Fruit fly (Drosophila melanogaster): ENCODE data around the gene CG31268.

The CG31268 gene

dm6 chr3R:17059100-17059810, 27.7 kb downstream of the CG31268 start (continued):
- TF ChIP-seq Sox15 (GFP tag; optimal IDR thresholded peaks at IDR 0.05) = peak; percentile 92
- TF ChIP-seq dsx (GFP tag; optimal IDR thresholded peaks at IDR 0.05; ENCODE audit: poor library complexity, severe bottlenecking) = peak; percentile 69
- TF ChIP-seq eg (GFP tag; IDR thresholded peaks at IDR 0.05) = peak; percentile 45
- peak; percentile 61 for TF ChIP-seq CG6163 (GFP tag; IDR thresholded peaks at IDR 0.05)
- peak; percentile 76 for TF ChIP-seq cyc (GFP tag; optimal IDR thresholded peaks at IDR 0.05)
- TF ChIP-seq topi (GFP tag; optimal IDR thresholded peaks at IDR 0.05) = peak; percentile 81
- peak; percentile 97 for TF ChIP-seq Eip78C (GFP tag)
- TF ChIP-seq CG8319 (GFP tag; optimal IDR thresholded peaks at IDR 0.05) = peak; percentile 83
- peak; percentile 85 for TF ChIP-seq CG6808 (GFP tag; optimal IDR thresholded peaks at IDR 0.05)
- peak; percentile 91 for TF ChIP-seq Sox14 (GFP tag; optimal IDR thresholded peaks at IDR 0.05)
- TF ChIP-seq CG16779 (tag; optimal IDR thresholded peaks at IDR 0.05) = peak; percentile 75
- peak; percentile 77 for TF ChIP-seq CG7368 (GFP tag; optimal IDR thresholded peaks at IDR 0.05)

- TF ChIP-seq salr (GFP tag; optimal IDR thresholded peaks at IDR 0.05) (peak in 1 of 2 experiments; percentile 27), acj6 (GFP tag; optimal IDR thresholded peaks at IDR 0.05) (no peak)
Measured at dm6 chr3R:17059811-17060169, 28.2 kb downstream of the CG31268 start.

DNA sequence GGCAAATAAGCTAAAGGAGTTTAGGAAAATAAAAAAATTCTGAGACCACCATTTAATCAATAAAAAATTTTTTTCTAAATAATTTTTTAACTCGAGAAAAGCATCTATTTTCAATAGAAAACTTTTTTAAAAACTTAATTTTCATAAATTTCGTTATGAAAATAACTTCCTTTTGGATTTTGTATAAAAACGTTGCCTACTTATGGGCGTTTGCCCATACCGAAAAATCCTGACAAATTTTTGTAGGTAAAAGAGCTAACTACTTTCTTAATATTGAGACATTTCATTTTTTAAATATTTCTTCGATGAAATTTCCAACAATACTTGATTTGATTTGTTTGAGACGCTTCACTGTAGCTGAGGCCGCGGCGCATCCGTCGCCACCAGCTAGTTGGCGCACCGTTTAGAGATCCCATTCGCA, 28.7 kb downstream of the CG31268 start:
- TF ChIP-seq Smox (GFP tag; optimal IDR thresholded peaks at IDR 0.05) (peak; percentile 25), topi (GFP tag; optimal IDR thresholded peaks at IDR 0.05) (peak; percentile 54), fd59A (GFP tag; optimal IDR thresholded peaks at IDR 0.05) (peak; percentile 65), CG16779 (tag; optimal IDR thresholded peaks at IDR 0.05) (no peak), dac (GFP tag; optimal IDR thresholded peaks at IDR 0.05) (peak; percentile 65), Hr4 (GFP tag; optimal IDR thresholded peaks at IDR 0.05) (peak; percentile 92), Gug (GFP tag; IDR thresholded peaks at IDR 0.05) (peak; percentile 42), salr (GFP tag; optimal IDR thresholded peaks at IDR 0.05) (peak in 1 of 2 experiments; percentile 93), fkh (GFP tag; optimal IDR thresholded peaks at IDR 0.05) (no peak), Ets96B (tag; optimal IDR thresholded peaks at IDR 0.05) (peak; percentile 71), CG8119 (GFP tag; IDR thresholded peaks at IDR 0.05) (peak; percentile 84), Eip75B (GFP tag; optimal IDR thresholded peaks at IDR 0.05) (peak; percentile 77), eg (GFP tag; IDR thresholded peaks at IDR 0.05) (peak; percentile 73), Sox102F (GFP tag; optimal IDR thresholded peaks at IDR 0.05) (no peak), CG11762 (GFP tag; optimal IDR thresholded peaks at IDR 0.05; ENCODE audit: insufficient read depth) (peak; percentile 58), fd85E (GFP tag; optimal IDR thresholded peaks at IDR 0.05) (no peak), CG6276 (GFP tag; optimal IDR thresholded peaks at IDR 0.05) (peak; percentile 78), Sox15 (GFP tag; optimal IDR thresholded peaks at IDR 0.05) (peak; percentile 43), Eip93F (GFP tag; optimal IDR thresholded peaks at IDR 0.05) (no peak), cyc (GFP tag; optimal IDR thresholded peaks at IDR 0.05) (peak; percentile 38), CG15336 (GFP tag; IDR thresholded peaks at IDR 0.05) (peak; percentile 79), CG10669 (GFP tag; optimal IDR thresholded peaks at IDR 0.05) (peak; percentile 70), CG3032 (tag; optimal IDR thresholded peaks at IDR 0.05) (peak; percentile 72), dsx (GFP tag; optimal IDR thresholded peaks at IDR 0.05; ENCODE audit: poor library complexity, severe bottlenecking) (peak; percentile 40), pdm3 (GFP tag; optimal IDR thresholded peaks at IDR 0.05) (peak; percentile 75), Hr39 (GFP tag; optimal IDR thresholded peaks at IDR 0.05) (peak; percentile 31), CG11294 (GFP tag; IDR thresholded peaks at IDR 0.05) (no peak), CG1621 (tag; optimal IDR thresholded peaks at IDR 0.05) (no peak), CG4318 (GFP tag; optimal IDR thresholded peaks at IDR 0.05) (peak; percentile 85), CG7368 (GFP tag; optimal IDR thresholded peaks at IDR 0.05) (peak; percentile 40), ss (GFP tag; optimal IDR thresholded peaks at IDR 0.05) (peak; percentile 49 to 62), Hr38 (GFP tag; optimal IDR thresholded peaks at IDR 0.05) (no peak), CG6792 (GFP tag; optimal IDR thresholded peaks at IDR 0.05) (peak; percentile 46), CG6808 (GFP tag; optimal IDR thresholded peaks at IDR 0.05) (peak; percentile 73), spab (GFP tag; optimal IDR thresholded peaks at IDR 0.05) (peak; percentile 73), CG6163 (GFP tag; IDR thresholded peaks at IDR 0.05) (peak; percentile 73; the same call in 2 of the 3 replicates), svp (GFP tag) (no peak), CG10631 (GFP tag; optimal IDR thresholded peaks at IDR 0.05) (peak; percentile 73), achi (GFP tag; optimal IDR thresholded peaks at IDR 0.05) (peak; percentile 71), CG32006 (GFP tag; optimal IDR thresholded peaks at IDR 0.05) (peak; percentile 95), net (GFP tag; optimal IDR thresholded peaks at IDR 0.05) (peak; percentile 75)

Data from whole organism, prepupa.